Worm (Caenorhabditis elegans) whole organism, late embryonic: ENCODE results near the gene spp-5.

ENCODE experiments used
- C08G9.2 ChIP-seq: sonication (generic microtip); optimal IDR thresholded peaks from 2 replicates; lab custom pipeline; 2016; ENCODE audit warnings: mild to moderate bottlenecking, missing genetic modification characterization, moderate library complexity, missing compliant biosample characterization
- K09A11.1 ChIP-seq: sonication (generic microtip); optimal IDR thresholded peaks from 2 replicates; lab custom pipeline; 2017; ENCODE audit warnings: antibody characterized with exemption, mild to moderate bottlenecking, missing genetic modification characterization, missing compliant biosample characterization; ENCODE audit not compliant: insufficient read depth
- Y22D7AL.16 ChIP-seq: sonication (generic microtip); optimal IDR thresholded peaks from 2 replicates; lab custom pipeline; 2016; ENCODE audit warnings: missing genetic modification characterization, missing compliant biosample characterization
- ahr-1 ChIP-seq: sonication (generic microtip); optimal IDR thresholded peaks from 2 replicates; lab custom pipeline; 2016; ENCODE audit warnings: missing genetic modification characterization, missing compliant biosample characterization
- ceh-2 ChIP-seq: sonication (generic microtip); optimal IDR thresholded peaks from 2 replicates; lab custom pipeline; 2016; ENCODE audit warnings: missing genotype, missing genetic modification characterization, missing compliant biosample characterization
- ceh-24 ChIP-seq: sonication (generic microtip); optimal IDR thresholded peaks from 2 replicates; lab custom pipeline; 2016; ENCODE audit warnings: mild to moderate bottlenecking, missing genetic modification characterization, missing compliant biosample characterization
- ceh-30 ChIP-seq: fragments of 150-350 bp; optimal IDR thresholded peaks from 2 replicates; lab custom pipeline; 2014; ENCODE audit warnings: missing biosample characterization, missing genetic modification characterization
- ceh-45 ChIP-seq: fragments of 200-800 bp; sonication (Bioruptor generic); IDR thresholded peaks from 2 replicates; pipeline ENCODE4 v1.3.6; 2022; ENCODE audit warnings: missing genetic modification reagents, missing genetic modification characterization, missing compliant biosample characterization
- ceh-6 ChIP-seq: fragments of 200-800 bp; sonication (Bioruptor generic); optimal IDR thresholded peaks from 2 replicates; lab custom pipeline; 2018; ENCODE audit warnings: mild to moderate bottlenecking, missing genetic modification characterization, missing compliant biosample characterization
- ceh-9 ChIP-seq: sonication (generic microtip); optimal IDR thresholded peaks from 2 replicates; lab custom pipeline; 2016; ENCODE audit warnings: mild to moderate bottlenecking, missing genetic modification characterization, inconsistent platforms, missing compliant biosample characterization
- che-1 ChIP-seq: sonication (generic microtip); optimal IDR thresholded peaks from 2 replicates; lab custom pipeline; 2016; ENCODE audit warnings: mild to moderate bottlenecking, missing genetic modification characterization, missing compliant biosample characterization
- dmd-4 ChIP-seq: sonication (generic microtip); optimal IDR thresholded peaks from 2 replicates; lab custom pipeline; 2016; ENCODE audit warnings: borderline replicate concordance, missing genetic modification characterization, missing compliant biosample characterization
- elt-4 ChIP-seq: sonication (generic microtip); optimal IDR thresholded peaks from 2 replicates; lab custom pipeline; 2016; ENCODE audit warnings: missing genetic modification characterization, missing compliant biosample characterization
- eyg-1 ChIP-seq: sonication (generic microtip); optimal IDR thresholded peaks from 2 replicates; lab custom pipeline; 2016; ENCODE audit warnings: missing genotype, missing genetic modification characterization, missing compliant biosample characterization
- fax-1 ChIP-seq: sonication (generic microtip); optimal IDR thresholded peaks from 2 replicates; lab custom pipeline; 2016; ENCODE audit warnings: missing genotype, missing genetic modification characterization, missing compliant biosample characterization
- fkh-10 ChIP-seq: fragments of 150-350 bp; optimal IDR thresholded peaks from 2 replicates; lab custom pipeline; 2014; ENCODE audit warnings: missing biosample characterization, missing genetic modification reagents, missing genetic modification characterization
- fkh-6 ChIP-seq: sonication (generic microtip); optimal IDR thresholded peaks from 2 replicates; lab custom pipeline; 2016; ENCODE audit warnings: missing genetic modification characterization, missing compliant biosample characterization
- hlh-13 ChIP-seq: fragments of 200-800 bp; sonication (Bioruptor generic); optimal IDR thresholded peaks from 2 replicates; lab custom pipeline; 2018; ENCODE audit warnings: mild to moderate bottlenecking, missing genetic modification characterization, missing compliant biosample characterization
- hlh-15 ChIP-seq: sonication (generic microtip); optimal IDR thresholded peaks from 2 replicates; lab custom pipeline; 2016; ENCODE audit warnings: missing genetic modification characterization, missing compliant biosample characterization
- hlh-8 ChIP-seq: sonication (generic microtip); optimal IDR thresholded peaks from 2 replicates; lab custom pipeline; 2016; ENCODE audit warnings: missing genotype, missing genetic modification characterization, missing compliant biosample characterization
- lim-6 ChIP-seq: sonication (generic microtip); optimal IDR thresholded peaks from 2 replicates; lab custom pipeline; 2016; ENCODE audit warnings: missing genetic modification characterization, missing compliant biosample characterization
- madf-2 ChIP-seq: sonication (generic microtip); optimal IDR thresholded peaks from 2 replicates; lab custom pipeline; 2017; ENCODE audit warnings: missing genetic modification characterization, missing compliant biosample characterization
- mec-3 ChIP-seq: sonication (generic microtip); optimal IDR thresholded peaks from 2 replicates; lab custom pipeline; 2016; ENCODE audit warnings: borderline replicate concordance, missing genetic modification characterization, missing compliant biosample characterization
- nhr-11 ChIP-seq: fragments of 150-350 bp; optimal IDR thresholded peaks from 2 replicates; lab custom pipeline; 2014; ENCODE audit warnings: missing biosample characterization, missing genetic modification characterization
- nhr-232 ChIP-seq: sonication (generic microtip); optimal IDR thresholded peaks from 2 replicates; lab custom pipeline; 2016; ENCODE audit warnings: missing genetic modification characterization, missing compliant biosample characterization
- npax-4 ChIP-seq: sonication (generic microtip); optimal IDR thresholded peaks from 2 replicates; lab custom pipeline; 2016; ENCODE audit warnings: missing genetic modification characterization, missing compliant biosample characterization
- pax-1 ChIP-seq: fragments of 150-350 bp; optimal IDR thresholded peaks from 2 replicates; lab custom pipeline; 2014; ENCODE audit warnings: missing biosample characterization, missing genetic modification characterization
- pqm-1 ChIP-seq: sonication (generic microtip); optimal IDR thresholded peaks from 2 replicates; lab custom pipeline; 2016; ENCODE audit warnings: missing genetic modification characterization, missing compliant biosample characterization
- ref-2 ChIP-seq: sonication (generic microtip); optimal IDR thresholded peaks from 2 replicates; lab custom pipeline; 2016; ENCODE audit warnings: missing genetic modification characterization, missing compliant biosample characterization
- sox-2 ChIP-seq: fragments of 200-800 bp; sonication (Bioruptor generic); IDR thresholded peaks from 2 replicates; pipeline ENCODE4 v1.3.6; 2022; ENCODE audit warnings: missing genetic modification reagents, missing genetic modification characterization, missing compliant biosample characterization
- syd-9 ChIP-seq: sonication (generic microtip); optimal IDR thresholded peaks from 2 replicates; lab custom pipeline; 2016; ENCODE audit warnings: mild to moderate bottlenecking, missing genetic modification characterization, moderate library complexity, missing compliant biosample characterization
- tbx-7 ChIP-seq: sonication (generic microtip); optimal IDR thresholded peaks from 2 replicates; lab custom pipeline; 2016; ENCODE audit warnings: missing genotype, missing genetic modification characterization, missing compliant biosample characterization
- ttx-3 ChIP-seq: sonication (generic microtip); optimal IDR thresholded peaks from 2 replicates; lab custom pipeline; 2016; ENCODE audit warnings: missing genetic modification reagents, missing genetic modification characterization, missing compliant biosample characterization
- unc-3 ChIP-seq, 2 experiments: fragments of 200-800 bp in 1 of 2; sonication (Bioruptor generic) in 1 of 2; sonication (generic microtip) in 1 of 2; conservative IDR thresholded peaks in 1 of 2; optimal IDR thresholded peaks in 1 of 2; 2 replicates each; pipeline versions ENCODE4 v1.3.6 to Lab custom; 2016 to 2022; ENCODE audit warnings: missing compliant biosample characterization in 2 of 2, missing genetic modification characterization in 2 of 2, missing genetic modification reagents in 1 of 2
- unc-86 ChIP-seq: sonication (generic microtip); optimal IDR thresholded peaks from 2 replicates; lab custom pipeline; 2016; ENCODE audit warnings: missing genetic modification characterization, missing compliant biosample characterization
- zip-5 ChIP-seq: sonication (generic microtip); optimal IDR thresholded peaks from 2 replicates; lab custom pipeline; 2016; ENCODE audit warnings: missing genetic modification characterization, missing compliant biosample characterization

The spp-5 gene

ce11 chrX:7303115-7303514, 17.0 kb downstream of the spp-5 start:
- TF ChIP-seq ref-2 (tag; lab: Kevin White, UChicago) (no peak), npax-4 (tag; lab: Kevin White, UChicago) (no peak), ttx-3 (tag; lab: Kevin White, UChicago) (no peak), unc-86 (tag; lab: Kevin White, UChicago) (no peak), pqm-1 (tag; lab: Kevin White, UChicago) (no peak), elt-4 (tag; lab: Kevin White, UChicago) (no peak), ceh-30 (tag; lab: Kevin White, UChicago) (no peak), madf-2 (tag; lab: Kevin White, UChicago) (no peak), tbx-7 (tag; lab: Kevin White, UChicago) (no peak), sox-2 (no peak), fkh-6 (tag; lab: Kevin White, UChicago) (no peak), nhr-232 (tag; lab: Kevin White, UChicago) (no peak), mec-3 (tag; lab: Kevin White, UChicago) (no peak), syd-9 (tag; lab: Kevin White, UChicago) (no peak), nhr-11 (tag; lab: Kevin White, UChicago) (no peak), ceh-45 (no peak), hlh-13 (GFP tag; lab: Kevin White, UChicago) (no peak)

DNA sequence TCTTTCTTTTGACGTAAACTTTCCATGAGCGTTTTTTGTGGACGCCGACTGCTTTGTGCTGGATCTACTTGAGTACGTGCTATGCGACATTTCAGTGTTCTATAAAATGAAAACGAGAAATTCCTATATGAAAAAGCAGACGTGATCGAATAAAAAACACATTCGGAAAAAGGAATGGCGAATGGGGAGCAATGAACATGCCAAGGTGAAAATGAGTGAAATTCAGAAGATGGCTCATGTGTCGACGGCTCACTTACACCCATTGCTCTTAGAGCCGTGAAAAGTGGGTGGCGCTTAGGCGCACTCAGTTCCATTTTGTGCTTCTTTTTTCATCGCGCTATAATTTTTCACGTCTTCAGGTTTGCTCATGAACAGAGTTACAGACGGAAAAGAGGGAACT, 21.5 kb downstream of the spp-5 start, which contains the start of gene K03A1.4:
K03A1.4 (minus strand) TSS at position 101 of the 400 bp plus-strand sequence.
- TF ChIP-seq C08G9.2 (tag; lab: Kevin White, UChicago) (no peak), hlh-13 (GFP tag; lab: Kevin White, UChicago) (no peak), ceh-9 (tag; lab: Kevin White, UChicago) (no peak)
- TF ChIP-seq, all 69 proteins: peak for 0

DNA sequence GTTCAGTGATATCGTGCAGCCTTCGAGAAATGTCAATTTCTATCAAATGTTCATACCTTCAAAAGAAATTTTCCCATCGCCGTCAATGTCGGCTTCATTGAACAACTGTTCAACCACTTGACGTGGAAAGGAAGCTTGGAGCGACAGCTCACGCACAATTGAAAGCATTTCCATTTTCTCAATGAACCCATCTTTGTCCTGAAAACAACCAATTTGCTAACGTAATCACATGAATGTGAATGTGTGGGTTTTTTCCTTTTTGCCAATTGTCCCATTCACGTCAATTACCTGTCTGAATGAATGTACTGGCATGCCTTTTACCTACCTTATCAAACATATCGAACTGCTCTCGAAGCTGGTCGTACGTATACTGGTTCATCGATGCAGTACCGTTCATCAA, 23.8 kb downstream of the spp-5 start:
- no peak for TF ChIP-seq K09A11.1

DNA sequence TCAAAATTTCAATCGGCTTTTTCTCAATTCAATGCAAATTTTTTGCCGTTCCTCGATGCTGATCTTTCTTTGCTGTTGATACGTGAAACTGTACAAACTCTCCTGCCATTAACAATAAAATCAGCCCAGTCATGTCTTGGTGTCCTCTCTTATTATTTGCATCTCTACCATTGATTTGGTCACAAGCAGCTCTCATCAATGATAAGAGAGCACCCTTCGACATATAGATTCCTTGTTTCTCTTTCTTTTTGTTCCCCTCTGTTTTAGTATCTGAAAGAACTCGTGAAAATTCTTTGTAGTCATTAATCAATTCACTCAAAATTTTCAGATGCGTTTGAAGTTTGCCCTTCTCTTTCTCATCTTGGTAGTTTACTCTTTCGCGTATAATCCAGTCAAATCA, 28.3 kb downstream of the spp-5 start, which contains the start of gene lron-7:
lron-7 (plus strand) TSS at position 323 of the 400 bp plus-strand sequence.
- TF ChIP-seq hlh-15 (tag; lab: Kevin White, UChicago) (no peak), pax-1 (no peak), unc-3 (GFP tag; conservative IDR thresholded peaks at IDR 0.05; lab: Robert Waterston, UW) (no peak), unc-3 (tag; optimal IDR thresholded peaks at IDR 0.05; lab: Kevin White, UChicago) (no peak), ceh-9 (tag; lab: Kevin White, UChicago) (no peak), fkh-10 (GFP tag; lab: Kevin White, UChicago) (no peak), zip-5 (tag; lab: Kevin White, UChicago) (no peak), dmd-4 (tag; lab: Kevin White, UChicago) (no peak), ceh-24 (tag; lab: Kevin White, UChicago) (no peak), lim-6 (tag; lab: Kevin White, UChicago) (no peak), fax-1 (tag; lab: Kevin White, UChicago) (no peak), che-1 (tag; lab: Kevin White, UChicago) (no peak), hlh-8 (tag; lab: Kevin White, UChicago) (no peak), nhr-11 (tag; lab: Kevin White, UChicago) (no peak), ceh-2 (tag; lab: Kevin White, UChicago) (no peak), npax-4 (tag; lab: Kevin White, UChicago) (no peak)

DNA sequence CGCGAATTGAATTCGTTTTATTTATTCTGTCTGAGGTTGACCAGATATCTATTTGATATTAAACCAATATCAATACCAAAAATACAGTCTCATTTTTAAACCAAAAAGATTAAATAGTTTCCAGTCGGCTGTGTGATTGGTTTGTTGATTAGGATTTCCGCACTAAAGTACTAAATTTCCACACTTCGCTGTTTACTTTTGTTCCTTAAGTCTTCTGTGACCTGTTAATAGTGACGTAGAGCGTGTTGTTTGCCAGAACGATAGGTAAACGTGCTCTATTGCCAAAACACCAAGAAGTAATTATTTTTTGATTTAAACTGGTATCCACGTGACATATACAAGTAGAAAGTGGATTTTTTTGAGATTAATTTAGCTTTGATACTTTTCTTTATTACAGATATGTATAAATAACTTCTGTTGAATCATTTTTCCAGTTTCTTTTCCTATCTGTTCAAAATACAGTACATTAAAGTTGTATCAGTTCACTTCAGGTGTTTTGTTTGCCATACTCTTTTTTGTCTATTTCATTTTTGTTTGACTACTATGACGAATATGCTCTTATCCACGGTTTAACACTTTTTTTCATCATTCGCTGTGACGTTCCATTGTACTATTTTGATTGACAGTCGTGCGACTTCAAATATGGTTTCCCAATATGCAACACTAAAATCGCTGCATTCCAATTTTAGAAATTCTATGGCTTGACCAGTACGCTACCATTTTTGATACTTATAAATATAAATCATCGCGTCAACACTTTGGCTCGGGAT, 29.1 kb downstream of the spp-5 start:
- no peak for TF ChIP-seq madf-2 (tag; lab: Kevin White, UChicago)
- TF ChIP-seq unc-3 (GFP tag; conservative IDR thresholded peaks at IDR 0.05; lab: Robert Waterston, UW): no peak
- no peak for TF ChIP-seq unc-3 (tag; optimal IDR thresholded peaks at IDR 0.05; lab: Kevin White, UChicago)
- no peak for TF ChIP-seq eyg-1 (tag; lab: Kevin White, UChicago)
- TF ChIP-seq ahr-1 (tag; lab: Kevin White, UChicago): no peak
- TF ChIP-seq Y22D7AL.16 (tag; lab: Kevin White, UChicago): no peak
- TF ChIP-seq ceh-6 (GFP tag; lab: Kevin White, UChicago): no peak
